Worm (Caenorhabditis elegans) whole organism, L2 larva: ENCODE data around the gene srt-45.
A peak's percentile ranks its signal among the peaks of the same experiment; 100 is the strongest.

Experiments used
- alr-1 ChIP-seq: fragments of 150-350 bp; optimal IDR thresholded peaks from 2 replicates; lab custom pipeline; 2014; ENCODE audit warnings: missing biosample characterization, missing genetic modification characterization
- aly-2 ChIP-seq: fragments of 150-350 bp; optimal IDR thresholded peaks from 2 replicates; lab custom pipeline; 2014; ENCODE audit warnings: missing biosample characterization, missing genetic modification characterization
- ama-1 ChIP-seq: fragments of 150-350 bp; optimal IDR thresholded peaks from 2 replicates; lab custom pipeline; 2018; ENCODE audit warnings: inconsistent platforms
- ceh-16 ChIP-seq: fragments of 150-350 bp; optimal IDR thresholded peaks from 2 replicates; lab custom pipeline; 2014; ENCODE audit warnings: missing biosample characterization, missing genetic modification characterization
- ceh-82 ChIP-seq: fragments of 150-350 bp; optimal IDR thresholded peaks from 2 replicates; lab custom pipeline; 2014; ENCODE audit warnings: missing biosample characterization, missing genetic modification characterization
- dmd-4 ChIP-seq: sonication (generic microtip); optimal IDR thresholded peaks from 2 replicates; lab custom pipeline; 2017; ENCODE audit warnings: missing biosample characterization, missing genetic modification characterization
- elt-1 ChIP-seq: fragments of 150-350 bp; optimal IDR thresholded peaks from 2 replicates; lab custom pipeline; 2014; ENCODE audit warnings: missing biosample characterization, missing genetic modification characterization
- fos-1 ChIP-seq: fragments of 150-350 bp; optimal IDR thresholded peaks from 2 replicates; lab custom pipeline; 2014; ENCODE audit warnings: missing biosample characterization, missing genetic modification characterization
- gmeb-1 ChIP-seq: fragments of 150-350 bp; optimal IDR thresholded peaks from 2 replicates; lab custom pipeline; 2014; ENCODE audit warnings: missing biosample characterization, missing genetic modification characterization
- lin-13 ChIP-seq: fragments of 150-350 bp; optimal IDR thresholded peaks from 2 replicates; lab custom pipeline; 2014; ENCODE audit warnings: missing biosample characterization, missing genetic modification reagents, missing genetic modification characterization
- lin-39 ChIP-seq: fragments of 150-350 bp; optimal IDR thresholded peaks from 2 replicates; lab custom pipeline; 2014; ENCODE audit warnings: missing biosample characterization, missing genetic modification reagents, missing genetic modification characterization
- lsy-2 ChIP-seq, 2 experiments: fragments of 150-350 bp in 1 of 2; sonication (generic microtip) in 1 of 2; optimal IDR thresholded peaks; 2 replicates each; lab custom pipeline; 2014 to 2017; ENCODE audit warnings: missing biosample characterization in 2 of 2, missing genetic modification characterization in 2 of 2
- mab-5 ChIP-seq: fragments of 150-350 bp; optimal IDR thresholded peaks from 2 replicates; lab custom pipeline; 2014; ENCODE audit warnings: missing biosample characterization, missing genetic modification characterization
- mbf-1 ChIP-seq: sonication (generic microtip); optimal IDR thresholded peaks from 2 replicates; lab custom pipeline; 2017; ENCODE audit warnings: missing biosample characterization, missing genetic modification characterization
- nhr-10 ChIP-seq: sonication (generic microtip); optimal IDR thresholded peaks from 2 replicates; lab custom pipeline; 2017; ENCODE audit warnings: missing biosample characterization, missing genetic modification characterization
- nhr-12 ChIP-seq: fragments of 150-350 bp; optimal IDR thresholded peaks from 2 replicates; lab custom pipeline; 2014; ENCODE audit warnings: missing biosample characterization, missing genetic modification characterization
- nhr-129 ChIP-seq: fragments of 150-350 bp; optimal IDR thresholded peaks from 2 replicates; lab custom pipeline; 2014; ENCODE audit warnings: missing biosample characterization, missing genetic modification characterization
- nhr-21 ChIP-seq: fragments of 150-350 bp; optimal IDR thresholded peaks from 2 replicates; lab custom pipeline; 2014; ENCODE audit warnings: missing biosample characterization, missing genetic modification characterization
- nhr-25 ChIP-seq: fragments of 150-350 bp; sonication (generic microtip); optimal IDR thresholded peaks from 3 replicates; lab custom pipeline; 2014; ENCODE audit warnings: missing biosample characterization, missing genetic modification characterization
- nhr-6 ChIP-seq: fragments of 150-350 bp; optimal IDR thresholded peaks from 2 replicates; lab custom pipeline; 2014; ENCODE audit warnings: missing biosample characterization, missing genetic modification characterization
- peb-1 ChIP-seq: fragments of 150-350 bp; optimal IDR thresholded peaks from 2 replicates; lab custom pipeline; 2014; ENCODE audit warnings: missing biosample characterization, missing genetic modification characterization
- sem-4 ChIP-seq: fragments of 150-350 bp; optimal IDR thresholded peaks from 2 replicates; lab custom pipeline; 2014; ENCODE audit warnings: missing biosample characterization, missing genetic modification reagents, missing genetic modification characterization
- sma-3 ChIP-seq: sonication (generic microtip); optimal IDR thresholded peaks from 2 replicates; lab custom pipeline; 2016; ENCODE audit warnings: missing genetic modification reagents, missing genetic modification characterization, missing compliant biosample characterization
- sma-9 ChIP-seq, 2 experiments: fragments of 150-350 bp in 1 of 2; sonication (generic microtip) in 1 of 2; optimal IDR thresholded peaks; 2 replicates each; lab custom pipeline; 2014 to 2016; ENCODE audit warnings: missing genetic modification characterization in 2 of 2, mild to moderate bottlenecking in 1 of 2, missing biosample characterization in 1 of 2, missing compliant biosample characterization in 1 of 2, missing genetic modification reagents in 1 of 2, moderate library complexity in 1 of 2
- unc-39 ChIP-seq: fragments of 150-350 bp; optimal IDR thresholded peaks from 2 replicates; lab custom pipeline; 2014; ENCODE audit warnings: missing biosample characterization, missing genetic modification characterization
- unc-55 ChIP-seq: fragments of 150-350 bp; sonication (generic microtip); optimal IDR thresholded peaks from 3 replicates; lab custom pipeline; 2014; ENCODE audit warnings: missing biosample characterization, missing genetic modification reagents, missing genetic modification characterization
- unc-62 ChIP-seq: fragments of 150-350 bp; optimal IDR thresholded peaks from 2 replicates; lab custom pipeline; 2014; ENCODE audit warnings: missing biosample characterization, missing genetic modification reagents, missing genetic modification characterization
- zag-1 ChIP-seq: fragments of 150-350 bp; optimal IDR thresholded peaks from 2 replicates; lab custom pipeline; 2014; ENCODE audit warnings: missing biosample characterization, missing genetic modification characterization
- ztf-11 ChIP-seq: sonication (generic microtip); optimal IDR thresholded peaks from 2 replicates; lab custom pipeline; 2017; ENCODE audit warnings: missing biosample characterization, missing genetic modification characterization
- ztf-4 ChIP-seq: fragments of 150-350 bp; optimal IDR thresholded peaks from 2 replicates; lab custom pipeline; 2014; ENCODE audit warnings: missing biosample characterization, missing genetic modification characterization

Gene srt-45

DNA sequence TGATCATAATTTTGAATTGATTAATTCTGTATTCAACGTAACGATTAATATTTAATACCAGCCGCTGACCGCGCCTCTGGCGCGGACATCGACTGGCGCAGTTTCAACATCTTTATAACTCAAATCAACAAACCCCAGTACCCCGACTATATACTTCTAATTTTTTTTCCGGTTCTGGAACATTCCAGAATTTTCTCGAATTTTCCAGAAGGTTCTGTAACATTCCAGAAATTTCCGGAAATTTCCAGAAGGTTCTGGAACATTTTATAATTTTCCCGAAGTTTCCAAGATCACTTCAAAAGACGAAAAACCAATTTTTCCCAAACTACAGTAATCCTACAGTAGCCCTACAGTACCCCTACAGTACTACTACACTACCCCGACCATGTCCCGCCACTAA is 4.7 kb upstream of the srt-45 start:
- no peak for TF ChIP-seq dmd-4 (tag; lab: Kevin White, UChicago)
- TF ChIP-seq, all 48 proteins: peak for 0

- TF ChIP-seq alr-1 (tag; lab: Kevin White, UChicago) (no peak), peb-1 (no peak), fos-1 (tag; lab: Kevin White, UChicago) (peak; percentile 72)
Observed at ce11 chrV:19788360-19788759, 4.4 kb downstream of the srt-45 start, which contains the start of gene clec-258. Gene clec-258 (plus strand): TSS chrV:19788440.

DNA sequence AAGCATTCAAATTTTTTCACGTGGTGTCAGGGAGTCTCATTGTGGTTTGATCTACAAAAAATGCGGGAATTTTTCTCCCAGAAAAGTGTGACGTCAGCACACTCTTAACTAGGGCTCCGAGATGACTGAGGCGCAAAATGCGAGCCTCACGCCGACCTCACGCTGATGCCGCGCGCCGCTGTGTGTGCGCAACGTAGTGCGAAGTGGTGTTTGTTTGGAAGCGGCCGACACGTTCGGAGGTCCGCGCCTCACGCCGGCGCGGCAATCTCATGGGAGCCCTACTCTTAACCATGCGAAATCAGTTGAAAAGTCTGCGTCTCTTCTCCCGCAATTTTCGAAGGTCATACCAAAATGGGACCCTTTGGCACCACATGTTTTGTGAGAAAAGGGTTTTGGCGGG is 6.3 kb downstream of the srt-45 start:
- no peak for TF ChIP-seq nhr-6 (tag; lab: Kevin White, UChicago)
- TF ChIP-seq nhr-21 (tag; lab: Kevin White, UChicago), result no peak
- TF ChIP-seq lin-13 (GFP tag; lab: Kevin White, UChicago), result no peak
- TF ChIP-seq nhr-129 (tag; lab: Kevin White, UChicago), result no peak
- TF ChIP-seq unc-39 (tag; lab: Kevin White, UChicago), result no peak
- no peak for TF ChIP-seq nhr-10 (tag; lab: Kevin White, UChicago)
- TF ChIP-seq ztf-4 (tag; lab: Kevin White, UChicago), result no peak
- TF ChIP-seq aly-2 (tag; lab: Kevin White, UChicago), result no peak
- no peak for TF ChIP-seq ztf-11 (tag; lab: Kevin White, UChicago)
- TF ChIP-seq elt-1 (tag; lab: Kevin White, UChicago), result no peak
- no peak for TF ChIP-seq zag-1 (tag; lab: Kevin White, UChicago)
- TF ChIP-seq fos-1 (tag; lab: Kevin White, UChicago), result no peak

ce11 chrV:19794931-19795330 is 11.0 kb downstream of the srt-45 start, which contains the start of gene M162.7:
Gene M162.7 (minus strand): TSS chrV:19795031.
- no peak for TF ChIP-seq mbf-1
- TF ChIP-seq unc-55 (GFP tag; lab: Kevin White, UChicago), result no peak
- TF ChIP-seq ztf-4 (tag; lab: Kevin White, UChicago), result no peak
- no peak for TF ChIP-seq dmd-4 (tag; lab: Kevin White, UChicago)

DNA sequence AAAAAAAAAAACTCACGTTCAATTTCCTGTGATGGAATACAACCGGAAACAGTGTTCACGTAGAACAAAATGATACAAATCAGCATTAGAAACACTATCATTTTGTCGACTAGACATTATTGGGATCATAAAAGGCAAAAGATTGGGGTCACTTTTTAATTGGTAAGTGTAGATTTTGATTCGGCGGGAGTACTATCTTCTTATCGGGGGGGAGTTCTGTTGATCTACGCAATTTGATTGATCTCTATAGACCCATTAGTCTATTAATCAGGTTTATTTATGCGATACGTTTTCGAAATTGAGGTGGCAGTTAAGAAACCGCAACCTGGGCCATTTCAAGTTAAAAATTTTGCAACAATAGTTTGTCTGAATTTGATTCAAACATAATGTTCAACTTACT is 17.1 kb downstream of the srt-45 start, which contains the start of gene Y116F11B.2:
Gene Y116F11B.2, minus strand, starts transcription at position 101 of the 400 bp plus-strand sequence.
- TF ChIP-seq mab-5 (no peak), nhr-12 (tag; lab: Kevin White, UChicago) (no peak), fos-1 (tag; lab: Kevin White, UChicago) (no peak), nhr-10 (tag; lab: Kevin White, UChicago) (no peak), mbf-1 (no peak), peb-1 (no peak)

- TF ChIP-seq nhr-12 (tag; lab: Kevin White, UChicago) (no peak), ceh-82 (no peak), lsy-2 (tag; optimal IDR thresholded peaks at IDR 0.05; lab: Kevin White, UChicago) (no peak), lin-39 (tag; lab: Kevin White, UChicago) (no peak), ztf-11 (tag; lab: Kevin White, UChicago) (no peak), nhr-25 (tag; lab: Kevin White, UChicago) (no peak), fos-1 (tag; lab: Kevin White, UChicago) (no peak), alr-1 (tag; lab: Kevin White, UChicago) (no peak), nhr-21 (tag; lab: Kevin White, UChicago) (no peak), sma-9 (GFP tag; optimal IDR thresholded peaks at IDR 0.05; lab: Kevin White, UChicago) (no peak), sma-9 (tag; optimal IDR thresholded peaks at IDR 0.05; lab: Kevin White, UChicago) (no peak), lin-13 (GFP tag; lab: Kevin White, UChicago) (no peak), gmeb-1 (tag; lab: Kevin White, UChicago) (no peak), unc-55 (GFP tag; lab: Kevin White, UChicago) (no peak), unc-62 (GFP tag; lab: Kevin White, UChicago) (no peak), sem-4 (tag; lab: Kevin White, UChicago) (no peak), ama-1 (lab: Kevin White, UChicago) (no peak), dmd-4 (tag; lab: Kevin White, UChicago) (no peak), sma-3 (GFP tag; lab: Kevin White, UChicago) (no peak), ceh-16 (tag; lab: Kevin White, UChicago) (no peak)
Observed at ce11 chrV:19802797-19803196, 18.9 kb downstream of the srt-45 start.
